Fruit fly (Drosophila melanogaster) Kc167 (cell line): Measurements from ENCODE around the gene Spase12.

Experiments used
- Myc ChIP-seq: fragments of >200 bp; optimal IDR thresholded peaks from 2 replicates; lab custom pipeline; 2017; ENCODE audit warnings: missing external identifiers
- Sin3A ChIP-seq: fragments of >200 bp; optimal IDR thresholded peaks from 2 replicates; lab custom pipeline; 2018; ENCODE audit warnings: missing external identifiers
- h ChIP-seq: fragments of >200 bp; optimal IDR thresholded peaks from 3 replicates; lab custom pipeline; 2018; ENCODE audit warnings: missing external identifiers
- insv ChIP-seq: fragments of >200 bp; optimal IDR thresholded peaks from 3 replicates; lab custom pipeline; 2018; ENCODE audit warnings: missing external identifiers
- psq ChIP-seq: fragments of >200 bp; optimal IDR thresholded peaks from 2 replicates; lab custom pipeline; 2017; ENCODE audit warnings: missing external identifiers

- no peak for TF ChIP-seq insv (lab: Kevin White, UChicago)
- TF ChIP-seq psq (lab: Kevin White, UChicago) = no peak
- no peak for TF ChIP-seq h (lab: Kevin White, UChicago)
- no peak for TF ChIP-seq Myc (lab: Kevin White, UChicago)
- TF ChIP-seq Sin3A (lab: Kevin White, UChicago) = no peak
These were observed 32.2 kb downstream of the Spase12 start for dm6 chr3R:29458689-29459136.
